Fruit fly (Drosophila melanogaster): Measurements from ENCODE around the gene CG14455.

- TF ChIP-seq CG3919 (GFP tag; optimal IDR thresholded peaks at IDR 0.05) (no peak), CG6854 (GFP tag; optimal IDR thresholded peaks at IDR 0.05) (no peak), Smox (GFP tag; optimal IDR thresholded peaks at IDR 0.05) (no peak), salr (GFP tag; optimal IDR thresholded peaks at IDR 0.05) (no peak), fkh (GFP tag; optimal IDR thresholded peaks at IDR 0.05) (no peak), CG3032 (tag; optimal IDR thresholded peaks at IDR 0.05) (no peak), fd85E (GFP tag; optimal IDR thresholded peaks at IDR 0.05) (no peak), CG1621 (tag; optimal IDR thresholded peaks at IDR 0.05) (no peak), ss (GFP tag; optimal IDR thresholded peaks at IDR 0.05) (no peak), svp (GFP tag) (no peak), Hr39 (GFP tag; optimal IDR thresholded peaks at IDR 0.05) (no peak), CG8319 (GFP tag; optimal IDR thresholded peaks at IDR 0.05) (no peak)
These were observed 35.1 kb upstream of the CG14455 start, which contains the start of gene CG14451 for dm6 chr3L:22721991-22722390.
